Worm (Caenorhabditis elegans) whole organism, L4 larva: Measurements from ENCODE around the gene C39B10.5.

ENCODE experiments used
- F10B5.3 ChIP-seq: sonication (generic microtip); optimal IDR thresholded peaks from 2 replicates; lab custom pipeline; 2016; ENCODE audit warnings: mild to moderate bottlenecking, missing genetic modification characterization, missing compliant biosample characterization
- F37D6.2 ChIP-seq: sonication (generic microtip); optimal IDR thresholded peaks from 2 replicates; lab custom pipeline; 2016; ENCODE audit warnings: mild to moderate bottlenecking, missing genetic modification characterization, missing compliant biosample characterization
- R02D3.7 ChIP-seq: fragments of 150-350 bp; sonication (generic microtip); optimal IDR thresholded peaks from 3 replicates; lab custom pipeline; 2014; ENCODE audit warnings: missing biosample characterization, missing genetic modification characterization
- ZK546.5 ChIP-seq, 2 experiments: sonication (generic microtip); optimal IDR thresholded peaks; 2 replicates each; lab custom pipeline; 2017; ENCODE audit warnings: missing biosample characterization in 2 of 2, missing genetic modification characterization in 2 of 2
- aha-1 ChIP-seq: fragments of 150-350 bp; peaks from one replicate; lab custom pipeline; 2014; ENCODE audit warnings: missing biosample characterization, missing genetic modification characterization
- attf-4 ChIP-seq: sonication (generic microtip); optimal IDR thresholded peaks from 3 replicates; lab custom pipeline; 2017; ENCODE audit warnings: missing biosample characterization, missing genetic modification characterization
- ceh-20 ChIP-seq: fragments of 200-800 bp; sonication (Bioruptor generic); IDR thresholded peaks from 2 replicates; pipeline ENCODE4 v1.3.6; 2022; ENCODE audit warnings: missing genetic modification reagents, missing genetic modification characterization, missing compliant biosample characterization
- ceh-82 ChIP-seq: sonication (generic microtip); optimal IDR thresholded peaks from 2 replicates; lab custom pipeline; 2017; ENCODE audit warnings: missing biosample characterization, missing genetic modification characterization
- ces-1 ChIP-seq: fragments of 150-350 bp; sonication (generic microtip); optimal IDR thresholded peaks from 4 replicates; lab custom pipeline; 2014; ENCODE audit warnings: missing biosample characterization, missing genetic modification reagents, missing genetic modification characterization
- daf-12 ChIP-seq: fragments of 150-350 bp; optimal IDR thresholded peaks from 2 replicates; lab custom pipeline; 2014; ENCODE audit warnings: missing biosample characterization, missing genetic modification reagents, missing genetic modification characterization
- dmd-6 ChIP-seq: fragments of 200-800 bp; sonication (Bioruptor generic); IDR thresholded peaks from 2 replicates; pipeline ENCODE4 v1.3.6; 2022; ENCODE audit warnings: missing genetic modification reagents, missing genetic modification characterization, missing compliant biosample characterization
- dve-1 ChIP-seq: sonication (generic microtip); optimal IDR thresholded peaks from 2 replicates; lab custom pipeline; 2017; ENCODE audit warnings: antibody characterized with exemption, mild to moderate bottlenecking, missing genetic modification characterization, missing compliant biosample characterization; ENCODE audit not compliant: insufficient read depth
- egl-43 ChIP-seq: fragments of 200-800 bp; sonication (Bioruptor generic); IDR thresholded peaks from 2 replicates; pipeline ENCODE4 v1.3.6; 2022; ENCODE audit warnings: missing genetic modification reagents, missing genetic modification characterization, missing compliant biosample characterization
- fos-1 ChIP-seq: fragments of 150-350 bp; optimal IDR thresholded peaks from 2 replicates; lab custom pipeline; 2014; ENCODE audit warnings: missing biosample characterization, missing genetic modification characterization
- hif-1 ChIP-seq, 2 experiments: sonication (generic microtip); optimal IDR thresholded peaks; 2 replicates each; lab custom pipeline; 2016 to 2017; ENCODE audit warnings: missing compliant biosample characterization in 2 of 2, missing genetic modification characterization in 2 of 2, missing genetic modification reagents in 2 of 2, missing genotype in 2 of 2, mild to moderate bottlenecking in 1 of 2
- hmg-1.1 ChIP-seq: fragments of 200-800 bp; sonication (Bioruptor generic); IDR thresholded peaks from 2 replicates; pipeline ENCODE4 v1.3.6; 2022; ENCODE audit warnings: missing genetic modification reagents, missing genetic modification characterization, missing compliant biosample characterization
- lim-7 ChIP-seq: fragments of 200-800 bp; sonication (Bioruptor generic); IDR thresholded peaks from 2 replicates; pipeline ENCODE4 v1.3.6; 2022; ENCODE audit warnings: missing genetic modification characterization, missing compliant biosample characterization
- lin-1 ChIP-seq: fragments of 200-800 bp; sonication (Bioruptor generic); IDR thresholded peaks from 2 replicates; pipeline ENCODE4 v1.3.6; 2022; ENCODE audit warnings: missing genetic modification reagents, missing genetic modification characterization, missing compliant biosample characterization
- lin-13 ChIP-seq: fragments of 150-350 bp; optimal IDR thresholded peaks from 2 replicates; lab custom pipeline; 2014; ENCODE audit warnings: missing biosample characterization, missing genetic modification reagents, missing genetic modification characterization
- lin-38 ChIP-seq: fragments of 200-800 bp; sonication (Bioruptor generic); IDR thresholded peaks from 2 replicates; pipeline ENCODE4 v1.3.6; 2022; ENCODE audit warnings: missing genetic modification reagents, missing genetic modification characterization, missing compliant biosample characterization
- lin-39 ChIP-seq: fragments of 150-350 bp; optimal IDR thresholded peaks from 2 replicates; lab custom pipeline; 2014; ENCODE audit warnings: missing biosample characterization, missing genetic modification reagents, missing genetic modification characterization
- lir-3 ChIP-seq: sonication (generic microtip); optimal IDR thresholded peaks from 2 replicates; lab custom pipeline; 2016; ENCODE audit warnings: mild to moderate bottlenecking, missing genetic modification characterization, missing compliant biosample characterization
- madf-5 ChIP-seq, 2 experiments: fragments of 200-800 bp; sonication (Bioruptor generic); IDR thresholded peaks; 2 replicates each; pipeline ENCODE4 v1.3.6; 2022; ENCODE audit warnings: missing compliant biosample characterization in 2 of 2, missing genetic modification characterization in 2 of 2
- madf-9 ChIP-seq: fragments of 200-800 bp; sonication (Bioruptor generic); conservative IDR thresholded peaks from 2 replicates; pipeline ENCODE4 v1.3.6; 2022; ENCODE audit warnings: missing genetic modification reagents, missing genetic modification characterization, missing compliant biosample characterization
- mdl-1 ChIP-seq, 2 experiments: fragments of 150-350 bp in 1 of 2; sonication (generic microtip) in 1 of 2; optimal IDR thresholded peaks; 2 replicates each; lab custom pipeline; 2014 to 2017; ENCODE audit warnings: missing biosample characterization in 2 of 2, missing genetic modification characterization in 2 of 2
- mes-2 ChIP-seq: sonication (generic microtip); optimal IDR thresholded peaks from 2 replicates; lab custom pipeline; 2016; ENCODE audit warnings: missing genotype, mild to moderate bottlenecking, missing genetic modification characterization, missing compliant biosample characterization; ENCODE audit not compliant: poor library complexity, severe bottlenecking
- nhr-48 ChIP-seq: sonication (generic microtip); optimal IDR thresholded peaks from 2 replicates; lab custom pipeline; 2016; ENCODE audit warnings: mild to moderate bottlenecking, missing genetic modification characterization, missing compliant biosample characterization
- nhr-6 ChIP-seq: fragments of 150-350 bp; optimal IDR thresholded peaks from 2 replicates; lab custom pipeline; 2014; ENCODE audit warnings: missing biosample characterization, missing genetic modification characterization
- php-3 ChIP-seq: fragments of 200-800 bp; sonication (Bioruptor generic); IDR thresholded peaks from 2 replicates; pipeline ENCODE4 v1.3.6; 2022; ENCODE audit warnings: missing genetic modification reagents, missing genetic modification characterization, missing compliant biosample characterization
- rbr-2 ChIP-seq: sonication (generic microtip); optimal IDR thresholded peaks from 2 replicates; lab custom pipeline; 2016; ENCODE audit warnings: missing genotype, missing genetic modification characterization, missing compliant biosample characterization
- saeg-2 ChIP-seq: fragments of 200-800 bp; sonication (Bioruptor generic); IDR thresholded peaks from 2 replicates; pipeline ENCODE4 v1.3.6; 2022; ENCODE audit warnings: missing genetic modification reagents, missing genetic modification characterization, missing compliant biosample characterization
- set-16 ChIP-seq: fragments of 200-800 bp; sonication (Bioruptor generic); IDR thresholded peaks from 2 replicates; pipeline ENCODE4 v1.3.6; 2022; ENCODE audit warnings: missing genetic modification reagents, missing genetic modification characterization, missing compliant biosample characterization
- skn-1 ChIP-seq: fragments of 150-350 bp; optimal IDR thresholded peaks from 2 replicates; lab custom pipeline; 2014; ENCODE audit warnings: missing biosample characterization, missing genetic modification characterization
- spr-3 ChIP-seq: fragments of 200-800 bp; sonication (Bioruptor generic); optimal IDR thresholded peaks from 2 replicates; lab custom pipeline; 2018; ENCODE audit warnings: mild to moderate bottlenecking, missing genetic modification characterization, missing compliant biosample characterization
- unc-39 ChIP-seq: sonication (generic microtip); optimal IDR thresholded peaks from 2 replicates; lab custom pipeline; 2017; ENCODE audit warnings: missing biosample characterization, missing genetic modification characterization
- unc-62 ChIP-seq, 3 experiments: fragments of 150-350 bp in 1 of 3; sonication (generic microtip); optimal IDR thresholded peaks in 2 of 3; peaks in 1 of 3; 1 replicate in 1 of 3; 2 replicates in 2 of 3; lab custom pipeline; 2014 to 2017; ENCODE audit warnings: missing biosample characterization in 3 of 3, missing genetic modification characterization in 3 of 3, missing genetic modification reagents in 3 of 3, missing genotype in 1 of 3
- vab-7 ChIP-seq: fragments of 200-800 bp; sonication (Bioruptor generic); IDR thresholded peaks from 2 replicates; pipeline ENCODE4 v1.3.6; 2022; ENCODE audit warnings: missing genetic modification reagents, missing genetic modification characterization, missing compliant biosample characterization
- zip-11 ChIP-seq: fragments of 200-800 bp; sonication (Bioruptor generic); IDR thresholded peaks from 2 replicates; pipeline ENCODE4 v1.3.6; 2022; ENCODE audit warnings: missing genetic modification characterization, missing compliant biosample characterization

C39B10.5 gene

DNA sequence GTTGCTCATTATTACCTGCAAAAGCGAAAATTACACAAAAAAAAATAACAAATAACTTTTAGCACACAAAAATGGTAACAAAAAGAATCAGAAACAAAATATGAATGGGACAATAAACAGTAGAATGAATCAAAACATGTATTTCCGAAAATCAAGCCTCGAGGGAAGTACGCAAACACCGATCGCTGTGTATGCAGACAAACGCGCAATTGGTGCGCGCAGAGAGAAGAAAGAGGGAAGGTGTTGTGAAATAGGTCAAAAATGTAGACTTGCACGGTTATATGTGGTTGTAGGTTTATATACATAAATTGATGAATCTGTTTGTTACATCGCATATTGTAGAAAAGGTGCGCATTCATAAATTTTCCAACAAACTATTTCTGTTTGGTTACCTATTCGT, 27.4 kb upstream of the C39B10.5 start, which contains the start of gene cdk-11.2 (continued):
- no peak for TF ChIP-seq ces-1 (GFP tag; lab: Kevin White, UChicago)
- TF ChIP-seq zip-11 (GFP tag; lab: Robert Waterston, UW): no peak
- TF ChIP-seq lin-38: no peak
- no peak for TF ChIP-seq nhr-48 (tag; lab: Kevin White, UChicago)
- no peak for TF ChIP-seq R02D3.7
- no peak for TF ChIP-seq saeg-2 (GFP tag; lab: Robert Waterston, UW)
- TF ChIP-seq madf-9 (GFP tag; lab: Robert Waterston, UW): no peak
- no peak for TF ChIP-seq ceh-82 (tag; lab: Kevin White, UChicago)
- peak; percentile 84 for TF ChIP-seq mes-2 (tag; lab: Kevin White, UChicago)
- peak; percentile 60 for TF ChIP-seq rbr-2 (tag; lab: Kevin White, UChicago)
- no peak for TF ChIP-seq ZK546.5 (tag; optimal IDR thresholded peaks at IDR 0.05; lab: Kevin White, UChicago)
- no peak for TF ChIP-seq madf-5 (GFP tag; IDR thresholded peaks at IDR 0.05; lab: Robert Waterston, UW)
- TF ChIP-seq vab-7 (GFP tag; lab: Robert Waterston, UW): no peak
- peak; percentile 43; the same call in 1 of the 2 replicates for TF ChIP-seq hmg-1.1
- no peak for TF ChIP-seq fos-1 (tag; lab: Kevin White, UChicago)
- TF ChIP-seq unc-62 (GFP tag; optimal IDR thresholded peaks at IDR 0.05 in 1 of 2; lab: Kevin White, UChicago): no peak
- no peak for TF ChIP-seq unc-62 (tag; optimal IDR thresholded peaks at IDR 0.05; lab: Kevin White, UChicago)
- no peak for TF ChIP-seq daf-12 (tag; lab: Kevin White, UChicago)
- peak; percentile 50 for TF ChIP-seq dmd-6 (GFP tag; lab: Robert Waterston, UW)
- TF ChIP-seq ceh-20: no peak
- no peak for TF ChIP-seq hif-1 (tag; optimal IDR thresholded peaks at IDR 0.05; lab: Kevin White, UChicago)
- TF ChIP-seq unc-39 (tag; lab: Kevin White, UChicago): no peak

DNA sequence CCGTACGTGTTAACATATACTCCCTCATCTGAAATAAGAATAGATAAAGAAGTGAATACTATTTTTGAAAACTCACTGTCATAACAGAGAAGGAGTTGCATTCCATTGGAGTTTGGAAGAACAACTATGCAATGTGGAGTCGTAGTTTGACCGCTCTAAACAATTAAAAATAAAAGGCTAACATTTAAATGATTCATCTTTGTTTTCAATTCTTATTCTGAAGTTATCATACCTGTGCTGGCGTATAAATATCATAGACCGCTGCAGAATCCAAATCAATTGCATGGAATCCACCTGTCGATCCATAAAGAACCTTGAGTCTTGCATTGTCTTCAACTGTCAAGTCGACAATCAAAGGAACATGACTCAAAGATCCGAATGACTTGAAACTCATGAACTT, 24.4 kb upstream of the C39B10.5 start:
- peak; percentile 96 for TF ChIP-seq aha-1
- TF ChIP-seq zip-11 (GFP tag; lab: Robert Waterston, UW): no peak

DNA sequence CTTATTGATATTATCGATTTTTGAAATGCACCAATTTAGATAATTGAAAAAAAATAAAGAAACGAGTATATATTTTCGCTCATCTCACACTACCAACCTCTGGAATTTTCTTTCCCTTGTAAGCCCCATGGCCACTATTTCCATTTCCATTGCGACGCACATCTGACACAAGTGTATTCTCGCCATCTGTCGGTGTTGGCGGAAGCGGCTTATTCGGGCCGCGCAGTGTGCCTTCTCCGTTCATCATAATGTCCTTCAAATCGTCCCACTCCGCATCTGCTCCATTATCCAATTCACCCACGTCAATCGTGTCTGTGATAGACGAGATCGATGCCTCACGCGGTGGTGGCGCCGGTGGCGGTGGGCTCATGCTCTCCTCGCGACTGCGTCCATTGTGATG, 22.4 kb upstream of the C39B10.5 start:
- TF ChIP-seq unc-39 (tag; lab: Kevin White, UChicago) (no peak), vab-7 (GFP tag; lab: Robert Waterston, UW) (0 out of 2 replicates have a peak, but pooled peaks have one; percentile 17), egl-43 (GFP tag; lab: Robert Waterston, UW) (0 out of 2 replicates have a peak, but pooled peaks have one; percentile 9), lin-13 (GFP tag; lab: Kevin White, UChicago) (no peak), attf-4 (tag; lab: Kevin White, UChicago) (no peak), dve-1 (tag; lab: Kevin White, UChicago) (no peak), mdl-1 (tag; optimal IDR thresholded peaks at IDR 0.05; lab: Kevin White, UChicago) (no peak), F10B5.3 (tag; lab: Kevin White, UChicago) (no peak), php-3 (GFP tag; lab: Robert Waterston, UW) (no peak), nhr-6 (no peak), dmd-6 (GFP tag; lab: Robert Waterston, UW) (no peak), lin-39 (tag; lab: Kevin White, UChicago) (no peak), lin-1 (no peak), F37D6.2 (tag; lab: Kevin White, UChicago) (no peak), lim-7 (no peak), lir-3 (tag; lab: Kevin White, UChicago) (no peak), skn-1 (no peak), set-16 (GFP tag; lab: Robert Waterston, UW) (peak; percentile 49; the same call in 1 of the 2 replicates), spr-3 (GFP tag; lab: Kevin White, UChicago) (no peak)
